Worm (Caenorhabditis elegans) whole organism, mixed stage, embryonic: ENCODE results near the gene col-167.

Source experiments
- M03D4.4 ChIP-seq: sonication (generic microtip); optimal IDR thresholded peaks from 2 replicates; lab custom pipeline; 2017; ENCODE audit warnings: mild to moderate bottlenecking, missing genetic modification characterization, missing compliant biosample characterization
- bed-3 ChIP-seq: fragments of 200-800 bp; sonication (Bioruptor generic); optimal IDR thresholded peaks from 3 replicates; lab custom pipeline; 2018; ENCODE audit warnings: mild to moderate bottlenecking, missing genetic modification characterization, moderate library complexity, missing compliant biosample characterization
- blmp-1 ChIP-seq: fragments of 150-350 bp; optimal IDR thresholded peaks from 2 replicates; lab custom pipeline; 2014; ENCODE audit warnings: missing biosample characterization, missing genetic modification characterization
- ceh-39 ChIP-seq: fragments of 150-350 bp; optimal IDR thresholded peaks from 2 replicates; lab custom pipeline; 2014; ENCODE audit warnings: missing biosample characterization, missing genetic modification characterization
- ceh-43 ChIP-seq: fragments of 200-800 bp; sonication (Bioruptor generic); optimal IDR thresholded peaks from 2 replicates; lab custom pipeline; 2018; ENCODE audit warnings: mild to moderate bottlenecking, missing genetic modification characterization, moderate library complexity, missing compliant biosample characterization
- ceh-83 ChIP-seq: fragments of 200-800 bp; sonication (Bioruptor generic); optimal IDR thresholded peaks from 2 replicates; lab custom pipeline; 2018; ENCODE audit warnings: mild to moderate bottlenecking, missing genetic modification characterization, missing compliant biosample characterization
- ces-1 ChIP-seq: fragments of 150-350 bp; optimal IDR thresholded peaks from 2 replicates; lab custom pipeline; 2014; ENCODE audit warnings: missing biosample characterization, missing genetic modification reagents, missing genetic modification characterization
- cnd-1 ChIP-seq: fragments of 200-800 bp; sonication (Bioruptor generic); optimal IDR thresholded peaks from 2 replicates; lab custom pipeline; 2018; ENCODE audit warnings: mild to moderate bottlenecking, missing genetic modification characterization, missing compliant biosample characterization
- drap-1 ChIP-seq: fragments of 200-800 bp; sonication (Bioruptor generic); optimal IDR thresholded peaks from 3 replicates; lab custom pipeline; 2018; ENCODE audit warnings: mild to moderate bottlenecking, missing genetic modification characterization, missing compliant biosample characterization
- elt-1 ChIP-seq: sonication (generic microtip); optimal IDR thresholded peaks from 2 replicates; lab custom pipeline; 2017; ENCODE audit warnings: missing genetic modification characterization, mild to moderate bottlenecking, missing compliant biosample characterization, antibody characterized with exemption, moderate library complexity, borderline replicate concordance; ENCODE audit not compliant: insufficient read depth
- elt-3 ChIP-seq: fragments of 150-350 bp; optimal IDR thresholded peaks from 2 replicates; lab custom pipeline; 2014; ENCODE audit warnings: missing biosample characterization, missing genetic modification characterization
- flh-1 ChIP-seq: fragments of 200-800 bp; sonication (Bioruptor generic); optimal IDR thresholded peaks from 2 replicates; lab custom pipeline; 2018; ENCODE audit warnings: mild to moderate bottlenecking, missing genetic modification characterization, moderate library complexity, missing compliant biosample characterization
- ham-2 ChIP-seq: fragments of 200-800 bp; sonication (Bioruptor generic); optimal IDR thresholded peaks from 2 replicates; lab custom pipeline; 2018; ENCODE audit warnings: mild to moderate bottlenecking, missing genetic modification characterization, missing compliant biosample characterization
- hlh-1 ChIP-seq: fragments of 150-350 bp; optimal IDR thresholded peaks from 2 replicates; lab custom pipeline; 2014; ENCODE audit warnings: missing biosample characterization, missing genetic modification reagents, missing genetic modification characterization
- lin-13 ChIP-seq: fragments of 150-350 bp; optimal IDR thresholded peaks from 2 replicates; lab custom pipeline; 2014; ENCODE audit warnings: missing biosample characterization, missing genetic modification characterization
- mab-5 ChIP-seq: fragments of 150-350 bp; optimal IDR thresholded peaks from 2 replicates; lab custom pipeline; 2014; ENCODE audit warnings: missing biosample characterization, missing genetic modification characterization
- mls-2 ChIP-seq: sonication (generic microtip); optimal IDR thresholded peaks from 2 replicates; lab custom pipeline; 2016; ENCODE audit warnings: mild to moderate bottlenecking, missing genetic modification characterization, moderate library complexity, missing compliant biosample characterization
- nhr-12 ChIP-seq: fragments of 150-350 bp; optimal IDR thresholded peaks from 2 replicates; lab custom pipeline; 2014; ENCODE audit warnings: missing biosample characterization, missing genetic modification characterization
- nhr-2 ChIP-seq: fragments of 150-350 bp; optimal IDR thresholded peaks from 2 replicates; lab custom pipeline; 2014; ENCODE audit warnings: missing biosample characterization, missing genetic modification characterization
- nhr-237 ChIP-seq: fragments of 150-350 bp; optimal IDR thresholded peaks from 2 replicates; lab custom pipeline; 2014; ENCODE audit warnings: missing biosample characterization, missing genetic modification characterization
- nhr-28 ChIP-seq: fragments of 150-350 bp; optimal IDR thresholded peaks from 2 replicates; lab custom pipeline; 2014; ENCODE audit warnings: missing biosample characterization, missing genetic modification characterization
- nhr-76 ChIP-seq: sonication (generic microtip); optimal IDR thresholded peaks from 2 replicates; lab custom pipeline; 2017; ENCODE audit warnings: missing biosample characterization, missing genetic modification characterization
- pha-4 ChIP-seq: fragments of 150-350 bp; optimal IDR thresholded peaks from 2 replicates; lab custom pipeline; 2018; ENCODE audit warnings: missing biosample characterization, missing genetic modification reagents, missing genetic modification characterization
- sem-2 ChIP-seq: fragments of 200-800 bp; sonication (Bioruptor generic); optimal IDR thresholded peaks from 2 replicates; lab custom pipeline; 2018; ENCODE audit warnings: mild to moderate bottlenecking, missing genetic modification characterization, missing compliant biosample characterization
- snpc-4 ChIP-seq: fragments of 150-350 bp; optimal IDR thresholded peaks from 2 replicates; lab custom pipeline; 2014; ENCODE audit warnings: missing biosample characterization, missing genetic modification characterization
- tbx-8 ChIP-seq: fragments of 200-800 bp; sonication (Bioruptor generic); optimal IDR thresholded peaks from 2 replicates; lab custom pipeline; 2018; ENCODE audit warnings: mild to moderate bottlenecking, missing genetic modification characterization, moderate library complexity, missing compliant biosample characterization
- unc-120 ChIP-seq: sonication (generic microtip); optimal IDR thresholded peaks from 2 replicates; lab custom pipeline; 2017; ENCODE audit warnings: missing genetic modification characterization, missing compliant biosample characterization; ENCODE audit not compliant: poor library complexity, severe bottlenecking
- unc-39 ChIP-seq: fragments of 150-350 bp; optimal IDR thresholded peaks from 2 replicates; lab custom pipeline; 2014; ENCODE audit warnings: missing biosample characterization, missing genetic modification characterization
- zip-8 ChIP-seq: fragments of 150-350 bp; optimal IDR thresholded peaks from 2 replicates; lab custom pipeline; 2014; ENCODE audit warnings: missing biosample characterization, missing genetic modification characterization
- ztf-11 ChIP-seq: fragments of 150-350 bp; optimal IDR thresholded peaks from 2 replicates; lab custom pipeline; 2014; ENCODE audit warnings: missing biosample characterization, missing genetic modification characterization

col-167 gene

DNA sequence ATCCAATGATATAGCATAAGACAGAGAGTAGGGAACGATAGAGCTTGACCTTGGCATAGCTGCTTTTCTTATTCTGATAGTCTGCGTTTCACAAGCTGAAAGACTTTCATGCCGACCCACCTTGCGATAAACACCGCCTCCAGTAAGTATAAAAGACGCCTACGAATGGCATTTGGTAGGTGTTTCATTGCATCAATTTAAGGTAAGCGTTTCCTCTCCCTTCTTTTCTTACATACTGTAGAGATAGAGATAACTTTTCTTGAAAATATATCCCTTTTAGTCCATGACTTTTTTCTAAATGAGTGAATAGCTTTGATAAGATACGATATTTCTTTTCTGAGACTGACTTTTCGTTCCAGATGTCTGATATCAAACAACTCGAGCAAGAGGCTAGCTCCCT, at the start of gene col-167:
Gene col-167 (plus strand): TSS at position 360 of the 400 bp plus-strand sequence.
- TF ChIP-seq ham-2 (no peak), bed-3 (GFP tag; lab: Kevin White, UChicago) (no peak), snpc-4 (no peak), drap-1 (no peak), ceh-83 (GFP tag; lab: Kevin White, UChicago) (no peak), blmp-1 (tag; lab: Kevin White, UChicago) (no peak), nhr-76 (tag; lab: Kevin White, UChicago) (no peak), zip-8 (tag; lab: Kevin White, UChicago) (no peak), mls-2 (no peak), nhr-12 (tag; lab: Kevin White, UChicago) (no peak), ceh-39 (tag; lab: Kevin White, UChicago) (no peak), ceh-43 (GFP tag; lab: Kevin White, UChicago) (no peak), elt-1 (tag; lab: Kevin White, UChicago) (no peak)

DNA sequence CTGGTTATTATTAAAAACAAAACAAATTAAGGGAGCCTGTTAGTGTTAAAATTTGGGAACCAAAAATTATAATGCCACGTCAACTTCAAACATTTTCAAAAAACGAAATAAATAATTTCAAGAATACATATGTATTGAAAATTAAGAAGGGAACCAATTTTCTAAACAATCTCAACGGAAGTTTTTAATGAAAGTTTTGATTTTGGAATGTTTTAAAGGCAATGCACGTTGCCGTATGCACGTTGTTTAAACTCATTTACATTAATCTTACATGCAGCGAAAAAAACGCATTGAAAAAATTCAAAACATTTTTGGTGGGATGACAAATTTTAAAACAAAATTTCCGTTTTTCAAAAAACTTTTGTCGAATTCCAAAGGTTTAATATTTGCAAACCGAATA, 49.5 kb upstream of the col-167 start:
- TF ChIP-seq elt-1 (tag; lab: Kevin White, UChicago) (no peak), sem-2 (GFP tag; lab: Kevin White, UChicago) (no peak), ceh-39 (tag; lab: Kevin White, UChicago) (no peak), blmp-1 (tag; lab: Kevin White, UChicago) (no peak)
- TF ChIP-seq, all 35 proteins: peak for 0

DNA sequence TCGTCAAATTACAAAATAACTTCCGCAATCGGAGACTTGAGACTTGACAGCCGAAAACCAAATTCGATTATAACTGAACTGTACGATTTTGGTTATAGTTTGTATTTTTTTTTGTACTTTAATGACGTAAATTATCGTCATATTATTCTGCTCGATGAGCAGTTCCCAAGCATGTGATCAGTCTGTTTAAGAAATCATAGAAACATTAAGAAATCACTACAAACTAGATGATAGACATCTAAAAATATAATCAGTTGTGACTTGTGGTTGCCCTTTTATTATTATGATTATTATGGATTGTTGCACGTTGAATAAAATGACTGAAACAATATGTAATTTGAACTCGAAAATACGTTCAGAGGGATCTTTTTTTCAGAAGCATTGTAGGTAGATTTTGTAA, 49.0 kb upstream of the col-167 start:
- TF ChIP-seq drap-1 (no peak), cnd-1 (tag; lab: Kevin White, UChicago) (no peak), lin-13 (no peak), nhr-2 (tag; lab: Kevin White, UChicago) (no peak), ham-2 (no peak), ztf-11 (tag; lab: Kevin White, UChicago) (no peak), bed-3 (GFP tag; lab: Kevin White, UChicago) (no peak)

DNA sequence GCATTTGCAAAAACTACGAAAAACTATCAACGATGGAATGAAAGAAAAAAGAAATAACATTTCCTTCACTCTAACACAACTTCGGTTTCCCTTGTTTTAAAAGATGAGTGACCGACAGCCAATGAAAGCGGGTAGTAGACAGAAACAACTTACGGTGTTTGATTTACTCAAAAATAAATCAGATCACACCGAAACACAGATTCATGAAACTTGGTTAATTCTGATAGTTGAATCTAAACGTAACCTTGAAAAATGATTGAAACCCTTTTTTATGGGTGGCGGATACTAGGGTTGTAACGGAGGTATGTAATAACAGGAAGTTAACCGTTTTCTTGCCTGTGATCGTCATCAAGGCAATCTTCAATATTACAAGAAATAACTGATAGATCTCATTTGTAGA, 47.9 kb upstream of the col-167 start:
- no peak for TF ChIP-seq pha-4
- TF ChIP-seq blmp-1 (tag; lab: Kevin White, UChicago), result no peak
- TF ChIP-seq mab-5 (tag; lab: Kevin White, UChicago), result no peak
- no peak for TF ChIP-seq elt-3 (tag; lab: Kevin White, UChicago)
- TF ChIP-seq ces-1, result no peak
- TF ChIP-seq zip-8 (tag; lab: Kevin White, UChicago), result no peak
- no peak for TF ChIP-seq drap-1
- TF ChIP-seq hlh-1 (tag; lab: Kevin White, UChicago), result no peak

DNA sequence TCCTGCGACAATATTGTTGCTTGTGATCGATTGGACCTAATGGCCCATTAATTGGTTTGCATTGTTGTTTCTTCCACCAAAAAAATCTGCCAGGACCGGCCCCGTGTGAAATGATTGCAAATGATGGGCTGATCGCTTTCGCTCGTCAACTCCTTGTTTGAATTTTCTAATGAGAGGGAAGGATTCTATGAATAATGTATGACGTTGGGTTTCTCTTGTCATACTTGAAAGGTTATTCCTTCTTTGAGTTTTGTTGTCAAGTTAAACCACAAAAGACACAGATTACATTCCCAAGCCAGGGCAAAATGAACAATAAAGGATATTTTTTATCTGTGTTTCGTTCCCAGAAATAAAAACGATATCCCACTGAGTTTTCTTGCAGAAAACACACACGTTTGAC, 46.6 kb upstream of the col-167 start:
- TF ChIP-seq nhr-12 (tag; lab: Kevin White, UChicago) (no peak), flh-1 (GFP tag; lab: Kevin White, UChicago) (no peak), nhr-237 (tag; lab: Kevin White, UChicago) (no peak), unc-39 (tag; lab: Kevin White, UChicago) (no peak), nhr-76 (tag; lab: Kevin White, UChicago) (no peak), unc-120 (tag; lab: Kevin White, UChicago) (no peak), nhr-28 (tag; lab: Kevin White, UChicago) (no peak), ces-1 (no peak), M03D4.4 (tag; lab: Kevin White, UChicago) (no peak), snpc-4 (no peak), ceh-83 (GFP tag; lab: Kevin White, UChicago) (no peak), hlh-1 (tag; lab: Kevin White, UChicago) (no peak)
- TF ChIP-seq, all 35 proteins: peak for 0

DNA sequence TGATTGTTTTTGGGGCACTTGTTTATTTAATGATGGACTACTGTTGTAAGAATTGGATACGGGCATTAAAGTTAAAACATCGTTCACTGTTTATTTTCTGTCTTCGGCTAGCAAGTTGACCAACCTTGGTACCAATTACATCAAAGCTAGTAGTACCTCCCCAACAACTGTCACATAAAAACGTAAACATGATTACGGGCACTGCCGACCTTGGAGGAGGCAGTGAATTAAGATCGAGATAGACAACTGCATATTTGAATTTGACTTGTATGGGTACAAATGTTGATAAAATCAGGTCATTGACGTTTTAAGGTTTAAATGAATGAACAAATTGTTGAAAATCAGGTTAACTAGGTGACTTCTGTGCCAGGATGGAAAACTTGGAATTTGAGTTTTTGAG, 46.0 kb upstream of the col-167 start:
- TF ChIP-seq ceh-83 (GFP tag; lab: Kevin White, UChicago) (no peak), blmp-1 (tag; lab: Kevin White, UChicago) (no peak), flh-1 (GFP tag; lab: Kevin White, UChicago) (no peak), nhr-76 (tag; lab: Kevin White, UChicago) (no peak), M03D4.4 (tag; lab: Kevin White, UChicago) (no peak), drap-1 (no peak), sem-2 (GFP tag; lab: Kevin White, UChicago) (no peak), elt-3 (tag; lab: Kevin White, UChicago) (no peak), snpc-4 (no peak), lin-13 (no peak), nhr-12 (tag; lab: Kevin White, UChicago) (no peak), cnd-1 (tag; lab: Kevin White, UChicago) (no peak), ham-2 (no peak), elt-1 (tag; lab: Kevin White, UChicago) (no peak), pha-4 (no peak), tbx-8 (GFP tag; lab: Kevin White, UChicago) (no peak), ceh-39 (tag; lab: Kevin White, UChicago) (no peak), bed-3 (GFP tag; lab: Kevin White, UChicago) (no peak), unc-120 (tag; lab: Kevin White, UChicago) (no peak), ztf-11 (tag; lab: Kevin White, UChicago) (no peak)
